Worm (Caenorhabditis elegans) whole organism, L2 larva: Measurements from ENCODE around the gene hid-1.

Experiments
- snpc-4 ChIP-seq: fragments of 150-350 bp; optimal IDR thresholded peaks from 2 replicates; lab custom pipeline; 2014; ENCODE audit warnings: missing biosample characterization, missing genetic modification characterization
- unc-62 ChIP-seq: fragments of 150-350 bp; optimal IDR thresholded peaks from 2 replicates; lab custom pipeline; 2014; ENCODE audit warnings: missing biosample characterization, missing genetic modification reagents, missing genetic modification characterization

DNA sequence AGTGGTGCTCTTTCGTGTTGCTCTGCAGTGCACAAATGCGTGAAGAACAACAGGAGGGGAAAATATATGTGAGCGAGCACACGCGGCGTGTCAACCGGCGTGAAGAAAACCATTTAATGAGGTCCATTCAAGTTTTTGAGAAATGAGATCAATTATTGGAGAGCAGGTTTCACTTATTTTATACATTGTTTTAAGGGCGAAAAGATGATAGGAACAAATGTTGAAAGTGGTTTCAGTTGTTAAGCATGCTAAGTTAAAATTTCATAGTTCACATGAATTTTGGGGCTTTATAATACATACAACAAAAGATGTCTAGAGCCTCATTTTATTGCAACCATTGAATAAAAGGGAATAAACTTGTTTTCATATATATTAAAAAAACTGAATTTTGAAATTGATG, 10.0 kb upstream of the hid-1 start, which contains the start of gene K02E10.5:
- TF ChIP-seq unc-62 (no peak), snpc-4 (tag; lab: Kevin White, UChicago) (no peak)
